Worm (Caenorhabditis elegans) whole organism, young adult: ENCODE measurements around the gene H23L24.4.

ENCODE experiments used
- B0336.3 ChIP-seq: fragments of 200-800 bp; sonication (Bioruptor generic); IDR thresholded peaks from 2 replicates; pipeline ENCODE4 v1.3.6; 2022; ENCODE audit warnings: missing genetic modification characterization, missing compliant biosample characterization
- F23B12.7 ChIP-seq: sonication (generic microtip); optimal IDR thresholded peaks from 2 replicates; lab custom pipeline; 2017; ENCODE audit warnings: missing genetic modification characterization, mild to moderate bottlenecking, missing compliant biosample characterization, antibody characterized with exemption, moderate library complexity; ENCODE audit not compliant: insufficient read depth
- K11D2.4 ChIP-seq: fragments of 200-800 bp; sonication (Bioruptor generic); IDR thresholded peaks from 2 replicates; pipeline ENCODE4 v1.3.6; 2022; ENCODE audit warnings: missing genetic modification reagents, missing genetic modification characterization, missing compliant biosample characterization
- T26A5.8 ChIP-seq: sonication (generic microtip); optimal IDR thresholded peaks from 2 replicates; lab custom pipeline; 2016; ENCODE audit warnings: missing genetic modification characterization, missing compliant biosample characterization
- Y53G8AR.9 ChIP-seq: fragments of 200-800 bp; sonication (Bioruptor generic); conservative IDR thresholded peaks from 2 replicates; pipeline ENCODE4 v1.3.6; 2022; ENCODE audit warnings: missing genetic modification reagents, missing genetic modification characterization, missing compliant biosample characterization
- ama-1 ChIP-seq, 3 experiments: fragments of 150-350 bp in 1 of 3; sonication (generic microtip) in 2 of 3; optimal IDR thresholded peaks; 2 replicates each; lab custom pipeline; 2014 to 2018; ENCODE audit warnings: missing biosample characterization in 2 of 3, missing genetic modification characterization in 2 of 3, missing genetic modification reagents in 2 of 3
- atf-7 ChIP-seq: sonication (generic microtip); optimal IDR thresholded peaks from 2 replicates; lab custom pipeline; 2017; ENCODE audit warnings: mild to moderate bottlenecking, missing genetic modification characterization, missing compliant biosample characterization
- attf-5 ChIP-seq: fragments of 200-800 bp; sonication (Bioruptor generic); optimal IDR thresholded peaks from 2 replicates; lab custom pipeline; 2018; ENCODE audit warnings: mild to moderate bottlenecking, missing genetic modification characterization, missing compliant biosample characterization
- cebp-1 ChIP-seq, 2 experiments: fragments of 200-800 bp in 1 of 2; sonication (Bioruptor generic) in 1 of 2; sonication (generic microtip) in 1 of 2; IDR thresholded peaks in 1 of 2; optimal IDR thresholded peaks in 1 of 2; 2 replicates each; pipeline versions ENCODE4 v1.3.6 to Lab custom; 2017 to 2022; ENCODE audit warnings: missing compliant biosample characterization in 2 of 2, missing genetic modification characterization in 2 of 2, mild to moderate bottlenecking in 1 of 2, missing genetic modification reagents in 1 of 2, moderate library complexity in 1 of 2
- cebp-2 ChIP-seq: fragments of 200-800 bp; sonication (Bioruptor generic); IDR thresholded peaks from 2 replicates; pipeline ENCODE4 v1.3.6; 2022; ENCODE audit warnings: missing genetic modification characterization, missing compliant biosample characterization
- ceh-27 ChIP-seq: fragments of 200-800 bp; sonication (Bioruptor generic); optimal IDR thresholded peaks from 2 replicates; lab custom pipeline; 2018; ENCODE audit warnings: mild to moderate bottlenecking, missing genetic modification characterization, moderate library complexity, missing compliant biosample characterization
- dpff-1 ChIP-seq: sonication (generic microtip); optimal IDR thresholded peaks from 2 replicates; lab custom pipeline; 2017; ENCODE audit warnings: mild to moderate bottlenecking, missing genetic modification characterization, missing compliant biosample characterization
- ekl-4 ChIP-seq: fragments of 200-800 bp; sonication (Bioruptor generic); IDR thresholded peaks from 2 replicates; pipeline ENCODE4 v1.3.6; 2022; ENCODE audit warnings: missing genetic modification reagents, missing genetic modification characterization, missing compliant biosample characterization
- him-1 ChIP-seq: sonication (generic microtip); optimal IDR thresholded peaks from 2 replicates; lab custom pipeline; 2016; ENCODE audit warnings: missing genotype, missing genetic modification reagents, missing genetic modification characterization, missing compliant biosample characterization
- hrde-1 ChIP-seq: sonication (generic microtip); optimal IDR thresholded peaks from 2 replicates; lab custom pipeline; 2016; ENCODE audit warnings: missing genetic modification characterization, mild to moderate bottlenecking, missing compliant biosample characterization, moderate library complexity, missing genotype, missing genetic modification reagents, borderline replicate concordance
- let-607 ChIP-seq, 2 experiments: fragments of 200-800 bp in 1 of 2; sonication (Bioruptor generic) in 1 of 2; sonication (generic microtip) in 1 of 2; optimal IDR thresholded peaks; 2 replicates each; lab custom pipeline; 2016 to 2018; ENCODE audit warnings: mild to moderate bottlenecking in 2 of 2, missing compliant biosample characterization in 2 of 2, missing genetic modification characterization in 2 of 2, moderate library complexity in 2 of 2, missing genotype in 1 of 2
- lin-35 ChIP-seq, 3 experiments: fragments of 150-350 bp in 2 of 3; sonication (generic microtip) in 1 of 3; optimal IDR thresholded peaks; 2 replicates each; lab custom pipeline; 2014 to 2018; ENCODE audit warnings: missing biosample characterization in 3 of 3, missing genetic modification characterization in 3 of 3, missing genetic modification reagents in 3 of 3
- lin-54 ChIP-seq: fragments of 200-800 bp; sonication (Bioruptor generic); optimal IDR thresholded peaks from 2 replicates; lab custom pipeline; 2018; ENCODE audit warnings: mild to moderate bottlenecking, missing genetic modification characterization, missing compliant biosample characterization
- madf-6 ChIP-seq: fragments of 200-800 bp; sonication (Bioruptor generic); IDR thresholded peaks from 2 replicates; pipeline ENCODE4 v1.3.6; 2022; ENCODE audit warnings: missing genetic modification reagents, missing genetic modification characterization, missing compliant biosample characterization
- madf-8 ChIP-seq: fragments of 200-800 bp; sonication (Bioruptor generic); conservative IDR thresholded peaks from 2 replicates; pipeline ENCODE4 v1.3.6; 2022; ENCODE audit warnings: missing genetic modification reagents, missing genetic modification characterization, missing compliant biosample characterization
- mel-28 ChIP-seq: sonication (generic microtip); optimal IDR thresholded peaks from 2 replicates; lab custom pipeline; 2016; ENCODE audit warnings: borderline replicate concordance, mild to moderate bottlenecking, missing genetic modification characterization, missing compliant biosample characterization
- nfyb-1 ChIP-seq: fragments of 200-800 bp; sonication (Bioruptor generic); IDR thresholded peaks from 2 replicates; pipeline ENCODE4 v1.3.6; 2022; ENCODE audit warnings: missing genetic modification reagents, missing genetic modification characterization, missing compliant biosample characterization
- pbrm-1 ChIP-seq: fragments of 200-800 bp; sonication (Bioruptor generic); IDR thresholded peaks from 2 replicates; pipeline ENCODE4 v1.3.6; 2022; ENCODE audit warnings: missing genetic modification reagents, missing genetic modification characterization, missing compliant biosample characterization
- rcor-1 ChIP-seq: fragments of 200-800 bp; sonication (Bioruptor generic); IDR thresholded peaks from 2 replicates; pipeline ENCODE4 v1.3.6; 2022; ENCODE audit warnings: missing genetic modification reagents, missing genetic modification characterization, missing compliant biosample characterization
- rec-8 ChIP-seq, 2 experiments: sonication (generic microtip); optimal IDR thresholded peaks; 2 replicates each; lab custom pipeline; 2016; ENCODE audit warnings: mild to moderate bottlenecking in 2 of 2, missing genetic modification characterization in 2 of 2, missing genetic modification reagents in 2 of 2, missing genotype in 2 of 2, missing biosample characterization in 1 of 2, missing compliant biosample characterization in 1 of 2, moderate library complexity in 1 of 2
- repo-1 ChIP-seq: sonication (generic microtip); optimal IDR thresholded peaks from 2 replicates; lab custom pipeline; 2017; ENCODE audit warnings: mild to moderate bottlenecking, missing genetic modification characterization, missing compliant biosample characterization
- snpc-3.4 ChIP-seq: sonication (generic microtip); optimal IDR thresholded peaks from 2 replicates; lab custom pipeline; 2017; ENCODE audit warnings: missing genetic modification characterization, mild to moderate bottlenecking, missing compliant biosample characterization, antibody characterized with exemption, moderate library complexity, missing genotype, missing genetic modification reagents
- unc-62 ChIP-seq: fragments of 150-350 bp; optimal IDR thresholded peaks from 2 replicates; lab custom pipeline; 2014; ENCODE audit warnings: missing biosample characterization, missing genetic modification reagents, missing genetic modification characterization
- zim-3 ChIP-seq: sonication (generic microtip); optimal IDR thresholded peaks from 2 replicates; lab custom pipeline; 2017; ENCODE audit warnings: mild to moderate bottlenecking, missing genetic modification characterization, moderate library complexity, missing compliant biosample characterization
- ztf-18 ChIP-seq: sonication (generic microtip); optimal IDR thresholded peaks from 2 replicates; lab custom pipeline; 2016; ENCODE audit warnings: missing genotype, mild to moderate bottlenecking, missing genetic modification characterization, missing compliant biosample characterization
- ztf-25 ChIP-seq: fragments of 200-800 bp; sonication (Bioruptor generic); IDR thresholded peaks from 2 replicates; pipeline ENCODE4 v1.3.6; 2022; ENCODE audit warnings: missing genetic modification reagents, missing genetic modification characterization, missing compliant biosample characterization

H23L24.4 gene

ce11 chrIV:8743654-8744332 lies 38.4 kb upstream of the H23L24.4 start, which contains the start of gene F21D5.7 (continued):
- peak in 1 of 3 experiments; percentile 78 for TF ChIP-seq lin-35 (GFP tag; optimal IDR thresholded peaks at IDR 0.05; lab: Kevin White, UChicago)
- peak; percentile 71; the same call in 1 of the 2 replicates for TF ChIP-seq B0336.3
- TF ChIP-seq ekl-4 (GFP tag; lab: Robert Waterston, UW): peak; percentile 68; the same call in 1 of the 2 replicates
- peak; percentile 71; the same call in 1 of the 2 replicates for TF ChIP-seq K11D2.4
- TF ChIP-seq attf-5: peak; percentile 90
- 0 out of 2 replicates have a peak, but pooled peaks have one; percentile 64 for TF ChIP-seq pbrm-1
- TF ChIP-seq atf-7: peak; percentile 28
- no peak for TF ChIP-seq him-1
- no peak for TF ChIP-seq hrde-1 (tag; lab: Kevin White, UChicago)
- peak; percentile 27; the same call in 1 of the 2 replicates for TF ChIP-seq rcor-1 (GFP tag; lab: Robert Waterston, UW)
- TF ChIP-seq ztf-25 (GFP tag; lab: Robert Waterston, UW): no peak
- TF ChIP-seq ceh-27 (GFP tag; lab: Kevin White, UChicago): peak; percentile 43
- peak; percentile 89 for TF ChIP-seq lin-54 (GFP tag; lab: Kevin White, UChicago)
- peak; percentile 96 for TF ChIP-seq ztf-18
- no peak for TF ChIP-seq cebp-2 (GFP tag; lab: Robert Waterston, UW)
- peak; percentile 81 for TF ChIP-seq Y53G8AR.9 (GFP tag; lab: Robert Waterston, UW)
- no peak for TF ChIP-seq mel-28 (tag; lab: Kevin White, UChicago)
- no peak for TF ChIP-seq zim-3 (tag; lab: Kevin White, UChicago)
- peak; percentile 97 for TF ChIP-seq let-607 (tag; optimal IDR thresholded peaks at IDR 0.05; lab: Kevin White, UChicago)
- TF ChIP-seq madf-8 (GFP tag; lab: Robert Waterston, UW): peak; percentile 36
- TF ChIP-seq F23B12.7: peak; percentile 63
- TF ChIP-seq, all 124 proteins: peak for 39

ce11 chrIV:8740952-8741438 lies 35.6 kb upstream of the H23L24.4 start, which contains the start of gene F21D5.6:
F21D5.6 (minus strand) TSS chrIV:8741388.
- TF ChIP-seq nfyb-1 (GFP tag; lab: Robert Waterston, UW): peak; percentile 57; the same call in 1 of the 2 replicates
- no peak for TF ChIP-seq unc-62 (GFP tag; lab: Kevin White, UChicago)
- TF ChIP-seq snpc-3.4: peak; percentile 8
- no peak for TF ChIP-seq Y53G8AR.9 (GFP tag; lab: Robert Waterston, UW)
- no peak for TF ChIP-seq ama-1 (optimal IDR thresholded peaks at IDR 0.05; lab: Kevin White, UChicago)
- no peak for TF ChIP-seq ama-1 (GFP tag; optimal IDR thresholded peaks at IDR 0.05; lab: Kevin White, UChicago)
- peak; percentile 56 for TF ChIP-seq repo-1 (tag; lab: Kevin White, UChicago)
- TF ChIP-seq cebp-1 (GFP tag; IDR thresholded peaks at IDR 0.05; lab: Robert Waterston, UW): no peak
- TF ChIP-seq cebp-1 (tag; optimal IDR thresholded peaks at IDR 0.05; lab: Kevin White, UChicago): peak; percentile 13
- no peak for TF ChIP-seq T26A5.8 (tag; lab: Kevin White, UChicago)
- peak; percentile 32; the same call in 1 of the 2 replicates for TF ChIP-seq madf-6 (GFP tag; lab: Robert Waterston, UW)
- TF ChIP-seq B0336.3: 0 out of 2 replicates have a peak, but pooled peaks have one; percentile 24
- peak; percentile 47 for TF ChIP-seq dpff-1
- peak in 1 of 3 experiments; percentile 48 for TF ChIP-seq lin-35 (GFP tag; optimal IDR thresholded peaks at IDR 0.05; lab: Kevin White, UChicago)

- TF ChIP-seq dpff-1: no peak
- no peak for TF ChIP-seq rec-8 (tag; optimal IDR thresholded peaks at IDR 0.05; lab: Kevin White, UChicago)
- peak; percentile 8 for TF ChIP-seq ztf-18
These were observed 34.5 kb upstream of the H23L24.4 start, which contains the start of gene mrps-33 for ce11 chrIV:8739926-8740325. mrps-33 (minus strand) TSS chrIV:8740026.
